Fruit fly (Drosophila melanogaster) whole organism, embryonic: Measurements from ENCODE around the gene CG9630.

Experiments used
- CG14014 ChIP-seq: fragments of 200-800 bp; sonication (Bioruptor generic); IDR thresholded peaks from 2 replicates; pipeline ENCODE4 v1.3.6; 2022; ENCODE audit warnings: missing biosample characterization, missing genetic modification characterization
- CG14441 ChIP-seq: fragments of 200-800 bp; sonication (Bioruptor generic); IDR thresholded peaks from 2 replicates; pipeline ENCODE4 v1.3.6; 2022; ENCODE audit warnings: missing biosample characterization, missing genetic modification characterization
- CG31441 ChIP-seq: fragments of 200-800 bp; sonication (Bioruptor generic); IDR thresholded peaks from 2 replicates; pipeline ENCODE4 v1.3.6; 2022; ENCODE audit warnings: missing biosample characterization, missing genetic modification characterization
- CG4730 ChIP-seq: fragments of 200-800 bp; sonication (Bioruptor generic); IDR thresholded peaks from 2 replicates; pipeline ENCODE4 v1.3.6; 2022; ENCODE audit warnings: missing biosample characterization, missing genetic modification characterization
- D19A ChIP-seq: fragments of 200-800 bp; optimal IDR thresholded peaks from 3 replicates; lab custom pipeline; 2019; ENCODE audit warnings: missing biosample characterization, mild to moderate bottlenecking, missing genetic modification characterization, moderate library complexity
- kni ChIP-seq: fragments of 200-800 bp; sonication (Bioruptor generic); optimal IDR thresholded peaks from 3 replicates; lab custom pipeline; 2017; ENCODE audit warnings: mild to moderate bottlenecking, missing biosample characterization, missing genetic modification reagents, missing genetic modification characterization
- sna ChIP-seq: fragments of 200-800 bp; sonication (Bioruptor generic); IDR thresholded peaks from 2 replicates; pipeline ENCODE4 v1.3.6; 2022; ENCODE audit warnings: missing biosample characterization, missing genetic modification characterization; ENCODE audit not compliant: partially characterized antibody
- tx ChIP-seq: fragments of 200-800 bp; sonication (Bioruptor generic); optimal IDR thresholded peaks from 2 replicates; lab custom pipeline; 2016; ENCODE audit warnings: missing biosample characterization, missing genetic modification characterization

DNA sequence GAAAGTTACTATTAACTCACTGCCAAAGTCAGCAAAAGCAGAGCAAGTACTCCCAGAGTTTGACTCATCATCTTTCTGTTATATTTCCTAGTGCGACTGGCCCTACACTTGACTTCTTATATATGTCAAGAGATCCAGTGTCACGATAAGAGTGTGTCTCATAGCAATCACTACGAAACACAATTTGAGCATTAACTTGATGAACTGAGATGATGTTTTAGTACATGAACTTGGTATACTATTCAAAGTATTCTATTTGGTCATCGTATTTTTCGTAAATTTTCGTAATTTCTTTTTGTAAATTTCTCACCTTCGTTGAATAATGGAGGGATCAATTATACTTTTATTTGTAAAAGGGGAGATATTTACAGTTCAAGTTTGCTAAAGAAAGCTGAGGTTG lies 20.8 kb upstream of the CG9630 start, which contains the start of gene CG11672:
- TF ChIP-seq CG31441 (GFP tag; lab: Robert Waterston, UW) = no peak
- no peak for TF ChIP-seq CG4730 (GFP tag; lab: Robert Waterston, UW)
- TF ChIP-seq kni (GFP tag; lab: Kevin White, UChicago) = no peak
- TF ChIP-seq CG14441 (GFP tag; lab: Robert Waterston, UW) = no peak
- no peak for TF ChIP-seq CG14014 (GFP tag; lab: Robert Waterston, UW)
- no peak for TF ChIP-seq D19A (tag; lab: Kevin White, UChicago)
- TF ChIP-seq tx (GFP tag; lab: Kevin White, UChicago) = no peak
- TF ChIP-seq sna (GFP tag; lab: Robert Waterston, UW) = no peak
